Worm (Caenorhabditis elegans) whole organism, L3 larva: ENCODE results near the gene nhr-185.

Experiments used
- jun-1 ChIP-seq: fragments of 150-350 bp; optimal IDR thresholded peaks from 2 replicates; lab custom pipeline; 2014; ENCODE audit warnings: missing biosample characterization, missing genetic modification reagents, missing genetic modification characterization
- mml-1 ChIP-seq: fragments of 150-350 bp; sonication (generic microtip); optimal IDR thresholded peaks from 3 replicates; lab custom pipeline; 2014; ENCODE audit warnings: missing biosample characterization, missing genetic modification characterization

DNA sequence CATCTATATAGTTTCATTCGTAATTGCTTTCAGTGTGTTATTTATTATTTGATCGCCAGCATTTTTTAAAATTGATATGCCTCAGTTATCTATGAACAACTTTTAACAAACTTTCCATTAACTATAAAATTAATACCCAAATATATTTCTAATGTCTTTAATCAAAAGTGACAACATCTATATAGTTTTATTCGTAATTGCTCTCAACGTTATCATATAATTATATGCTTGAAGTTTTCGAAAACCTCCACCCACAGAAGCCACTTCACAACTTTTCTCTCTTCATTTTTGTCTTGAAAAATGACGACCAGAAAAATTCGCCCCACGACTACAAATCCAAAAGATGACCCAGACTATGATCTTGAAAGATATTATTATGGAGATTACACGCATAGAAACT is 38.8 kb downstream of the nhr-185 start, which contains the start of gene srw-6:
- TF ChIP-seq mml-1 (no peak), jun-1 (tag; lab: Kevin White, UChicago) (no peak)
